In the genomic region with DNA sequence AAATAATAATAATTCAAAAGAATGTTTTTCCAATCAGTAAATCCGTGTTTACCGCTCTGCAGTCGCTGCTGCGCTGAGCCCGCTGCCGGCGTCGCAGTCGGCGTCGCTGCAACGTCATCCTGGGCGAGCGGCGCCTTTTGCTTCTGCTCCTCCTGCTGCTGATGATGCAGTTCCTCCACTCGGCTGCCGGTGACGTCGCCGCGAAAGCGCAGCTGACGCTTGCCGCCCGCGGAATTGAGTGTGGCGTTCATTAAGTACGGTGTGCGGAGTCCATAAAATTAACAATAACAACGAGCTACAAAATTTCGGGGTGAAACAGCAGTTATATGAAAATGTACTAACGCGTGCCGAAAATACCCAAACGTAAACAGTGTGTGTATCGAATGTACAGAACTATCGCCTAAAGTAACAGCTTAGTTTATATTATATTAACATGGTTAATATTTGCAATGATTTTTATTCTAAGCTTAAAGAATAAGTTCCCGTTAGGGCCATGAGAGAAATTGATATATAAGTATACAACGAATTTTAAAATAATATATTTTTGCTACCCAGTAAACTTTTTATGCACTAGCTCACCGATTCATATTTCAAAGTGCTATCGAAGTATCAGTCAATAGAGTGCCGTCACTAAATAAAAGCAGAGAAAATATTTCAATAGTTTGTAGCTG, we compare ENCODE assay signal across 5 fruit fly cellular contexts.
TF ChIP-seq lines count a peak whose summit lies in the region.

Gene CG7218, minus strand, starts transcription at position 346 of the 671 bp plus-strand sequence.
Gene Cbp20, plus strand, starts transcription at position 610 of the 671 bp plus-strand sequence.

- TF ChIP-seq CTCF in whole organism, embryonic (GFP tag; optimal IDR thresholded peaks at IDR 0.05; lab: Kevin White, UChicago), result no peak

TF ChIP-seq in whole organism, adult, 20 proteins besides CTCF, POLR2A, EP300 and RAD21 (continues in another document):
- peak; percentile 70 for TF ChIP-seq CG11617 (GFP tag; optimal IDR thresholded peaks at IDR 0.05; lab: Kevin White, UChicago)
- no peak for TF ChIP-seq kay (GFP tag; lab: Kevin White, UChicago; ENCODE audit: borderline replicate concordance)
- no peak for TF ChIP-seq cnc (optimal IDR thresholded peaks at IDR 0.05; lab: Kevin White, UChicago)
- TF ChIP-seq toe (GFP tag; optimal IDR thresholded peaks at IDR 0.05; lab: Kevin White, UChicago), result peak; percentile 75
- peak; percentile 82 for TF ChIP-seq Crg-1 (GFP tag; optimal IDR thresholded peaks at IDR 0.05; lab: Kevin White, UChicago)
- peak; percentile 32 for TF ChIP-seq Clk (GFP tag; optimal IDR thresholded peaks at IDR 0.05; lab: Kevin White, UChicago)
- TF ChIP-seq bab1 (GFP tag; optimal IDR thresholded peaks at IDR 0.05; lab: Kevin White, UChicago), result peak; percentile 72
- peak; percentile 81 for TF ChIP-seq CG7101 (tag; optimal IDR thresholded peaks at IDR 0.05; lab: Kevin White, UChicago)
- peak; percentile 73 for TF ChIP-seq CG14711 (tag; optimal IDR thresholded peaks at IDR 0.05; lab: Kevin White, UChicago)
- TF ChIP-seq CG12768 (GFP tag; optimal IDR thresholded peaks at IDR 0.05; lab: Kevin White, UChicago), result peak; percentile 84
- peak; percentile 69 for TF ChIP-seq CG33017 (tag; optimal IDR thresholded peaks at IDR 0.05; lab: Kevin White, UChicago)
- TF ChIP-seq CG7045 (GFP tag; optimal IDR thresholded peaks at IDR 0.05; lab: Kevin White, UChicago), result peak; percentile 66
- peak; percentile 75 for TF ChIP-seq Hr96 (GFP tag; optimal IDR thresholded peaks at IDR 0.05; lab: Kevin White, UChicago)
- peak; percentile 66 for TF ChIP-seq pad (GFP tag; optimal IDR thresholded peaks at IDR 0.05; lab: Kevin White, UChicago)
- TF ChIP-seq CG5204 (GFP tag; optimal IDR thresholded peaks at IDR 0.05; lab: Kevin White, UChicago), result peak; percentile 79
- peak; percentile 44 for TF ChIP-seq Mnt (GFP tag; optimal IDR thresholded peaks at IDR 0.05; lab: Kevin White, UChicago)

TF ChIP-seq in whole organism, embryonic, 481 proteins besides CTCF, POLR2A, EP300 and RAD21 (continues in another document):
- TF ChIP-seq Xrp1 (GFP tag; IDR thresholded peaks at IDR 0.05; lab: Robert Waterston, UW) (peak; percentile 76), fd102C (GFP tag; optimal IDR thresholded peaks at IDR 0.05; lab: Kevin White, UChicago) (no peak), gsb-n (tag; optimal IDR thresholded peaks at IDR 0.05; lab: Kevin White, UChicago) (peak; percentile 20), kni (GFP tag; optimal IDR thresholded peaks at IDR 0.05; lab: Kevin White, UChicago) (peak; percentile 19), ken (GFP tag; IDR thresholded peaks at IDR 0.05; lab: Robert Waterston, UW) (peak; percentile 84), Rfx (GFP tag; IDR thresholded peaks at IDR 0.05; lab: Robert Waterston, UW) (peak; percentile 93), CG12769 (tag; optimal IDR thresholded peaks at IDR 0.05; lab: Kevin White, UChicago) (peak; percentile 69), CG1233 (GFP tag; optimal IDR thresholded peaks at IDR 0.05; lab: Kevin White, UChicago) (peak; percentile 67), CG6765 (GFP tag; optimal IDR thresholded peaks at IDR 0.05; lab: Kevin White, UChicago) (no peak), inv (GFP tag; IDR thresholded peaks at IDR 0.05; lab: Robert Waterston, UW; ENCODE audit: partially characterized antibody) (peak; percentile 80), dati (GFP tag; IDR thresholded peaks at IDR 0.05; lab: Robert Waterston, UW) (0 out of 2 replicates have a peak, but pooled peaks have one; percentile 26), vfl (GFP tag; optimal IDR thresholded peaks at IDR 0.05; lab: Kevin White, UChicago) (peak; percentile 75), mirr (GFP tag; optimal IDR thresholded peaks at IDR 0.05; lab: Kevin White, UChicago) (no peak), CG10979 (tag; optimal IDR thresholded peaks at IDR 0.05; lab: Kevin White, UChicago) (peak; percentile 52), CG32767 (GFP tag; IDR thresholded peaks at IDR 0.05; lab: Robert Waterston, UW) (no peak; the same call in 1 of the 2 replicates), H2.0 (GFP tag; IDR thresholded peaks at IDR 0.05; lab: Robert Waterston, UW) (peak; percentile 86)

TF ChIP-seq in whole organism, prepupa, 60 proteins besides CTCF, POLR2A, EP300 and RAD21 (continues in another document):
- TF ChIP-seq CG16779 (tag; optimal IDR thresholded peaks at IDR 0.05; lab: Kevin White, UChicago), result no peak
- TF ChIP-seq Eip75B (GFP tag; optimal IDR thresholded peaks at IDR 0.05; lab: Kevin White, UChicago), result peak; percentile 49
- TF ChIP-seq CG6808 (GFP tag; optimal IDR thresholded peaks at IDR 0.05; lab: Kevin White, UChicago), result no peak
- peak; percentile 45 for TF ChIP-seq Ets21C (GFP tag; optimal IDR thresholded peaks at IDR 0.05; lab: Kevin White, UChicago)
- TF ChIP-seq CG11902 (GFP tag; optimal IDR thresholded peaks at IDR 0.05; lab: Kevin White, UChicago), result peak; percentile 40
- no peak for TF ChIP-seq Hr38 (GFP tag; optimal IDR thresholded peaks at IDR 0.05; lab: Kevin White, UChicago)
- peak; percentile 50 for TF ChIP-seq Sox15 (GFP tag; optimal IDR thresholded peaks at IDR 0.05; lab: Kevin White, UChicago)
- TF ChIP-seq CG15336 (GFP tag; IDR thresholded peaks at IDR 0.05; lab: Robert Waterston, UW), result no peak; the same call in 1 of the 2 replicates
- TF ChIP-seq vri (GFP tag; optimal IDR thresholded peaks at IDR 0.05; lab: Kevin White, UChicago), result peak; percentile 47
- peak; percentile 68 for TF ChIP-seq Met (GFP tag; optimal IDR thresholded peaks at IDR 0.05; lab: Kevin White, UChicago)
- no peak for TF ChIP-seq fd85E (GFP tag; optimal IDR thresholded peaks at IDR 0.05; lab: Kevin White, UChicago)
- TF ChIP-seq pdm3 (GFP tag; optimal IDR thresholded peaks at IDR 0.05; lab: Kevin White, UChicago), result peak; percentile 73
- peak; percentile 79 for TF ChIP-seq CG31627 (GFP tag; optimal IDR thresholded peaks at IDR 0.05; lab: Kevin White, UChicago)
- TF ChIP-seq CG8319 (GFP tag; optimal IDR thresholded peaks at IDR 0.05; lab: Kevin White, UChicago), result peak; percentile 46
- TF ChIP-seq lz (GFP tag; optimal IDR thresholded peaks at IDR 0.05; lab: Kevin White, UChicago), result peak; percentile 72
- TF ChIP-seq CG6163 (GFP tag; IDR thresholded peaks at IDR 0.05; lab: Robert Waterston, UW), result peak; percentile 69
- TF ChIP-seq CG6276 (GFP tag; optimal IDR thresholded peaks at IDR 0.05; lab: Kevin White, UChicago), result no peak

TF ChIP-seq in whole organism, pupa, 21 proteins besides CTCF, POLR2A, EP300 and RAD21:
- TF ChIP-seq CG32121 (GFP tag; IDR thresholded peaks at IDR 0.05; lab: Robert Waterston, UW) (peak; percentile 33; the same call in 1 of the 2 replicates), CG8159 (tag; optimal IDR thresholded peaks at IDR 0.05; lab: Kevin White, UChicago) (peak; percentile 59), CG4496 (GFP tag; IDR thresholded peaks at IDR 0.05; lab: Robert Waterston, UW) (peak; percentile 75), CG9948 (tag; optimal IDR thresholded peaks at IDR 0.05; lab: Kevin White, UChicago) (peak; percentile 7), Pif1A (GFP tag; optimal IDR thresholded peaks at IDR 0.05; lab: Kevin White, UChicago) (peak; percentile 53), Ets98B (GFP tag; IDR thresholded peaks at IDR 0.05; lab: Robert Waterston, UW) (peak; percentile 68), CG13204 (GFP tag; optimal IDR thresholded peaks at IDR 0.05; lab: Kevin White, UChicago) (no peak), CG34367 (tag; optimal IDR thresholded peaks at IDR 0.05; lab: Kevin White, UChicago) (no peak), CG17806 (tag; optimal IDR thresholded peaks at IDR 0.05; lab: Kevin White, UChicago) (peak; percentile 25), Pif1B (GFP tag; optimal IDR thresholded peaks at IDR 0.05; lab: Kevin White, UChicago) (peak; percentile 47), rn (GFP tag; IDR thresholded peaks at IDR 0.05; lab: Robert Waterston, UW) (peak; percentile 59), CG15710 (tag; optimal IDR thresholded peaks at IDR 0.05; lab: Kevin White, UChicago) (peak; percentile 51), CG12605 (GFP tag; IDR thresholded peaks at IDR 0.05; lab: Robert Waterston, UW) (no peak), EcR (GFP tag; optimal IDR thresholded peaks at IDR 0.05; lab: Kevin White, UChicago) (peak; percentile 0), Snoo (tag; optimal IDR thresholded peaks at IDR 0.05; lab: Kevin White, UChicago) (peak; percentile 46)

TF ChIP-seq in whole organism, wandering third instar larva, 38 proteins besides CTCF, POLR2A, EP300 and RAD21 (continues in another document):
- TF ChIP-seq Dif (GFP tag; optimal IDR thresholded peaks at IDR 0.05; lab: Kevin White, UChicago; ENCODE audit: partially characterized antibody) (no peak), Rel (GFP tag; optimal IDR thresholded peaks at IDR 0.05; lab: Kevin White, UChicago) (no peak), Rel (tag; optimal IDR thresholded peaks at IDR 0.05; lab: Kevin White, UChicago) (peak; percentile 15), Jra (GFP tag; optimal IDR thresholded peaks at IDR 0.05; lab: Kevin White, UChicago) (peak; percentile 77), CrebA (GFP tag; optimal IDR thresholded peaks at IDR 0.05; lab: Kevin White, UChicago; ENCODE audit: borderline replicate concordance) (no peak), fru (GFP tag; optimal IDR thresholded peaks at IDR 0.05; lab: Kevin White, UChicago) (peak; percentile 72), h (GFP tag; optimal IDR thresholded peaks at IDR 0.05; lab: Kevin White, UChicago) (peak; percentile 73), tai (GFP tag; optimal IDR thresholded peaks at IDR 0.05; lab: Kevin White, UChicago) (peak; percentile 91), psq (GFP tag; optimal IDR thresholded peaks at IDR 0.05; lab: Kevin White, UChicago) (peak; percentile 61), sv (GFP tag; optimal IDR thresholded peaks at IDR 0.05; lab: Kevin White, UChicago) (peak; percentile 58), usp (GFP tag; optimal IDR thresholded peaks at IDR 0.05; lab: Kevin White, UChicago) (no peak), dsf (GFP tag; optimal IDR thresholded peaks at IDR 0.05; lab: Kevin White, UChicago; ENCODE audit: borderline replicate concordance) (peak; percentile 56), CG32264 (GFP tag; optimal IDR thresholded peaks at IDR 0.05; lab: Kevin White, UChicago) (no peak), Abd-B (GFP tag; optimal IDR thresholded peaks at IDR 0.05; lab: Kevin White, UChicago) (no peak), N (GFP tag; optimal IDR thresholded peaks at IDR 0.05; lab: Kevin White, UChicago) (no peak), Hnf4 (GFP tag; optimal IDR thresholded peaks at IDR 0.05; lab: Kevin White, UChicago) (peak; percentile 86), ey (GFP tag; optimal IDR thresholded peaks at IDR 0.05; lab: Kevin White, UChicago) (peak; percentile 53), rgr (GFP tag; optimal IDR thresholded peaks at IDR 0.05; lab: Kevin White, UChicago) (peak; percentile 75), jim (GFP tag; optimal IDR thresholded peaks at IDR 0.05; lab: Kevin White, UChicago) (no peak), Dfd (GFP tag; optimal IDR thresholded peaks at IDR 0.05; lab: Kevin White, UChicago) (no peak), foxo (GFP tag; optimal IDR thresholded peaks at IDR 0.05; lab: Kevin White, UChicago) (peak in 1 of 2 experiments; percentile 80), HLH106 (tag; optimal IDR thresholded peaks at IDR 0.05; lab: Kevin White, UChicago) (peak; percentile 74), dl (GFP tag; optimal IDR thresholded peaks at IDR 0.05; lab: Kevin White, UChicago; ENCODE audit: insufficient read depth in 1 of 2, partially characterized antibody in 2 of 2) (no peak), Sp1 (GFP tag; optimal IDR thresholded peaks at IDR 0.05; lab: Kevin White, UChicago) (peak; percentile 66)
